Worm (Caenorhabditis elegans): ENCODE measurements around the gene col-108.

ce11 chrIV:1763452-1763851, 4.9 kb upstream of the col-108 start:
- no peak for TF ChIP-seq dmd-4 (tag; optimal IDR thresholded peaks at IDR 0.05)
- no peak for TF ChIP-seq lin-39 (tag; optimal IDR thresholded peaks at IDR 0.05)
- TF ChIP-seq ama-1 (optimal IDR thresholded peaks at IDR 0.05) = no peak
- no peak for TF ChIP-seq snpc-4 (tag; optimal IDR thresholded peaks at IDR 0.05)
- TF ChIP-seq ceh-82 (tag; optimal IDR thresholded peaks at IDR 0.05) = no peak
- TF ChIP-seq nhr-23 (tag; optimal IDR thresholded peaks at IDR 0.05) = no peak
- TF ChIP-seq nhr-237 (tag; optimal IDR thresholded peaks at IDR 0.05) = no peak
- TF ChIP-seq unc-55 (GFP tag; optimal IDR thresholded peaks at IDR 0.05) = no peak
- no peak for TF ChIP-seq elt-1 (tag; optimal IDR thresholded peaks at IDR 0.05)
- TF ChIP-seq unc-39 (tag; optimal IDR thresholded peaks at IDR 0.05) = no peak
- no peak for TF ChIP-seq fos-1 (tag; optimal IDR thresholded peaks at IDR 0.05)
- no peak for TF ChIP-seq lsy-2 (tag; optimal IDR thresholded peaks at IDR 0.05)

Measured in whole organism, L2 larva.